Worm (Caenorhabditis elegans) whole organism, young adult: Measurements from ENCODE around the gene K09E9.1.

Experiments
- B0019.2 ChIP-seq: fragments of 200-800 bp; sonication (Bioruptor generic); conservative IDR thresholded peaks from 2 replicates; pipeline ENCODE4 v1.3.6; 2022; ENCODE audit warnings: missing genetic modification reagents, missing genetic modification characterization, missing compliant biosample characterization
- B0261.1 ChIP-seq: sonication (generic microtip); optimal IDR thresholded peaks from 2 replicates; lab custom pipeline; 2016; ENCODE audit warnings: mild to moderate bottlenecking, missing genetic modification characterization, moderate library complexity, missing compliant biosample characterization
- B0336.3 ChIP-seq: fragments of 200-800 bp; sonication (Bioruptor generic); IDR thresholded peaks from 2 replicates; pipeline ENCODE4 v1.3.6; 2022; ENCODE audit warnings: missing genetic modification characterization, missing compliant biosample characterization
- D2030.7 ChIP-seq: fragments of 200-800 bp; sonication (Bioruptor generic); IDR thresholded peaks from 2 replicates; pipeline ENCODE4 v1.3.6; 2022; ENCODE audit warnings: missing genetic modification reagents, missing genetic modification characterization, missing compliant biosample characterization
- F10E7.11 ChIP-seq: sonication (generic microtip); optimal IDR thresholded peaks from 2 replicates; lab custom pipeline; 2017; ENCODE audit warnings: mild to moderate bottlenecking, missing genetic modification characterization, moderate library complexity, missing compliant biosample characterization
- F23B12.7 ChIP-seq: sonication (generic microtip); optimal IDR thresholded peaks from 2 replicates; lab custom pipeline; 2017; ENCODE audit warnings: missing genetic modification characterization, mild to moderate bottlenecking, missing compliant biosample characterization, antibody characterized with exemption, moderate library complexity; ENCODE audit not compliant: insufficient read depth
- F55B11.4 ChIP-seq: sonication (generic microtip); optimal IDR thresholded peaks from 2 replicates; lab custom pipeline; 2016; ENCODE audit warnings: missing compliant biosample characterization, missing genetic modification characterization, borderline replicate concordance; ENCODE audit not compliant: insufficient read depth
- F57A8.1 ChIP-seq: fragments of 200-800 bp; sonication (Bioruptor generic); optimal IDR thresholded peaks from 2 replicates; lab custom pipeline; 2018; ENCODE audit warnings: mild to moderate bottlenecking, missing genetic modification characterization, moderate library complexity, missing compliant biosample characterization
- T07F8.4 ChIP-seq: sonication (generic microtip); optimal IDR thresholded peaks from 2 replicates; lab custom pipeline; 2016; ENCODE audit warnings: mild to moderate bottlenecking, missing genetic modification characterization, moderate library complexity, missing compliant biosample characterization
- T26A5.8 ChIP-seq: sonication (generic microtip); optimal IDR thresholded peaks from 2 replicates; lab custom pipeline; 2016; ENCODE audit warnings: missing genetic modification characterization, missing compliant biosample characterization
- ZK185.1 ChIP-seq: sonication (generic microtip); optimal IDR thresholded peaks from 2 replicates; lab custom pipeline; 2016; ENCODE audit warnings: mild to moderate bottlenecking, missing genetic modification characterization, missing compliant biosample characterization; ENCODE audit not compliant: poor library complexity, severe bottlenecking
- atf-7 ChIP-seq: sonication (generic microtip); optimal IDR thresholded peaks from 2 replicates; lab custom pipeline; 2017; ENCODE audit warnings: mild to moderate bottlenecking, missing genetic modification characterization, missing compliant biosample characterization
- attf-3 ChIP-seq: fragments of 200-800 bp; sonication (Bioruptor generic); conservative IDR thresholded peaks from 2 replicates; pipeline ENCODE4 v1.3.6; 2022; ENCODE audit warnings: missing genetic modification reagents, missing genetic modification characterization, missing compliant biosample characterization
- bed-1 ChIP-seq: fragments of 200-800 bp; sonication (Bioruptor generic); IDR thresholded peaks from 2 replicates; pipeline ENCODE4 v1.3.6; 2022; ENCODE audit warnings: missing genetic modification reagents, missing genetic modification characterization, missing compliant biosample characterization
- bed-2 ChIP-seq: fragments of 200-800 bp; sonication (Bioruptor generic); IDR thresholded peaks from 2 replicates; pipeline ENCODE4 v1.3.6; 2022; ENCODE audit warnings: missing genetic modification reagents, missing genetic modification characterization, missing compliant biosample characterization
- ceh-100 ChIP-seq: fragments of 200-800 bp; sonication (Bioruptor generic); IDR thresholded peaks from 2 replicates; pipeline ENCODE4 v1.3.6; 2022; ENCODE audit warnings: missing genetic modification reagents, missing genetic modification characterization, missing compliant biosample characterization
- ceh-40 ChIP-seq: fragments of 200-800 bp; sonication (Bioruptor generic); IDR thresholded peaks from 2 replicates; pipeline ENCODE4 v1.3.6; 2022; ENCODE audit warnings: missing genetic modification characterization, missing compliant biosample characterization
- ceh-91 ChIP-seq: fragments of 200-800 bp; sonication (Bioruptor generic); IDR thresholded peaks from 2 replicates; pipeline ENCODE4 v1.3.6; 2022; ENCODE audit warnings: missing genetic modification reagents, missing genetic modification characterization, missing compliant biosample characterization
- die-1 ChIP-seq: sonication (generic microtip); optimal IDR thresholded peaks from 2 replicates; lab custom pipeline; 2016; ENCODE audit warnings: missing genotype, mild to moderate bottlenecking, missing genetic modification characterization, missing compliant biosample characterization
- dpff-1 ChIP-seq: sonication (generic microtip); optimal IDR thresholded peaks from 2 replicates; lab custom pipeline; 2017; ENCODE audit warnings: mild to moderate bottlenecking, missing genetic modification characterization, missing compliant biosample characterization
- efl-1 ChIP-seq: fragments of 150-350 bp; optimal IDR thresholded peaks from 2 replicates; lab custom pipeline; 2014; ENCODE audit warnings: missing biosample characterization, missing genetic modification reagents, missing genetic modification characterization
- egl-44 ChIP-seq: fragments of 200-800 bp; sonication (Bioruptor generic); IDR thresholded peaks from 2 replicates; pipeline ENCODE4 v1.3.6; 2022; ENCODE audit warnings: missing genetic modification reagents, missing genetic modification characterization, missing compliant biosample characterization
- ets-4 ChIP-seq: fragments of 200-800 bp; sonication (Bioruptor generic); optimal IDR thresholded peaks from 2 replicates; lab custom pipeline; 2018; ENCODE audit warnings: mild to moderate bottlenecking, missing genetic modification characterization, missing compliant biosample characterization
- fkh-3 ChIP-seq: sonication (generic microtip); optimal IDR thresholded peaks from 2 replicates; lab custom pipeline; 2016; ENCODE audit warnings: mild to moderate bottlenecking, missing genetic modification characterization, missing compliant biosample characterization
- hlh-26 ChIP-seq: fragments of 200-800 bp; sonication (Bioruptor generic); conservative IDR thresholded peaks from 2 replicates; pipeline ENCODE4 v1.3.6; 2022; ENCODE audit warnings: missing genetic modification reagents, missing genetic modification characterization, missing compliant biosample characterization
- hmg-20 ChIP-seq: fragments of 200-800 bp; sonication (Bioruptor generic); IDR thresholded peaks from 2 replicates; pipeline ENCODE4 v1.3.6; 2022; ENCODE audit warnings: missing genetic modification reagents, missing genetic modification characterization, missing compliant biosample characterization
- lag-1 ChIP-seq: fragments of 200-800 bp; sonication (Bioruptor generic); IDR thresholded peaks from 2 replicates; pipeline ENCODE4 v1.3.6; 2022; ENCODE audit warnings: missing genetic modification reagents, missing genetic modification characterization, missing compliant biosample characterization
- lin-26 ChIP-seq: fragments of 200-800 bp; sonication (Bioruptor generic); IDR thresholded peaks from 2 replicates; pipeline ENCODE4 v1.3.6; 2022; ENCODE audit warnings: missing genetic modification reagents, missing genetic modification characterization, missing compliant biosample characterization
- lir-1 ChIP-seq: fragments of 200-800 bp; sonication (Bioruptor generic); conservative IDR thresholded peaks from 2 replicates; pipeline ENCODE4 v1.3.6; 2022; ENCODE audit warnings: missing genetic modification reagents, missing genetic modification characterization, missing compliant biosample characterization
- lsy-27 ChIP-seq: sonication (generic microtip); optimal IDR thresholded peaks from 2 replicates; lab custom pipeline; 2017; ENCODE audit warnings: missing genetic modification characterization, mild to moderate bottlenecking, missing compliant biosample characterization, antibody characterized with exemption, missing genotype, borderline replicate concordance; ENCODE audit not compliant: insufficient read depth
- madf-3 ChIP-seq: fragments of 200-800 bp; sonication (Bioruptor generic); IDR thresholded peaks from 2 replicates; pipeline ENCODE4 v1.3.6; 2022; ENCODE audit warnings: missing genetic modification reagents, missing genetic modification characterization, missing compliant biosample characterization
- nfyb-1 ChIP-seq: fragments of 200-800 bp; sonication (Bioruptor generic); IDR thresholded peaks from 2 replicates; pipeline ENCODE4 v1.3.6; 2022; ENCODE audit warnings: missing genetic modification reagents, missing genetic modification characterization, missing compliant biosample characterization
- nhr-120 ChIP-seq: fragments of 200-800 bp; sonication (Bioruptor generic); IDR thresholded peaks from 2 replicates; pipeline ENCODE4 v1.3.6; 2022; ENCODE audit warnings: missing genetic modification characterization, missing compliant biosample characterization
- nhr-179 ChIP-seq: sonication (generic microtip); optimal IDR thresholded peaks from 2 replicates; lab custom pipeline; 2016; ENCODE audit warnings: mild to moderate bottlenecking, missing genetic modification characterization, missing compliant biosample characterization
- pha-4 ChIP-seq: fragments of 150-350 bp; sonication (generic microtip); optimal IDR thresholded peaks from 2 replicates; lab custom pipeline; 2014; ENCODE audit warnings: missing biosample characterization, missing genetic modification reagents, missing genetic modification characterization
- repo-1 ChIP-seq: sonication (generic microtip); optimal IDR thresholded peaks from 2 replicates; lab custom pipeline; 2017; ENCODE audit warnings: mild to moderate bottlenecking, missing genetic modification characterization, missing compliant biosample characterization
- rpc-1 ChIP-seq, 2 experiments: fragments of 150-350 bp in 1 of 2; sonication (generic microtip) in 1 of 2; optimal IDR thresholded peaks; 2 replicates each; lab custom pipeline; 2014 to 2018; ENCODE audit warnings: missing biosample characterization in 1 of 2, missing genetic modification characterization in 1 of 2, missing genetic modification reagents in 1 of 2, missing genotype in 1 of 2
- sea-2 ChIP-seq: fragments of 200-800 bp; sonication (Bioruptor generic); IDR thresholded peaks from 2 replicates; pipeline ENCODE4 v1.3.6; 2022; ENCODE audit warnings: missing genetic modification characterization, missing compliant biosample characterization
- snpc-4 ChIP-seq, 5 experiments: fragments of 150-350 bp in 1 of 5; sonication (generic microtip) in 4 of 5; optimal IDR thresholded peaks; 2 replicates each; lab custom pipeline; 2014 to 2018; ENCODE audit warnings: missing genetic modification characterization in 5 of 5, missing biosample characterization in 3 of 5, antibody characterized with exemption in 2 of 5, mild to moderate bottlenecking in 2 of 5, missing compliant biosample characterization in 2 of 5, missing genotype in 2 of 5, moderate library complexity in 2 of 5, missing genetic modification reagents in 1 of 5
- sptf-2 ChIP-seq: fragments of 200-800 bp; sonication (Bioruptor generic); optimal IDR thresholded peaks from 2 replicates; lab custom pipeline; 2018; ENCODE audit warnings: mild to moderate bottlenecking, missing genetic modification characterization, missing compliant biosample characterization
- tlf-1 ChIP-seq: fragments of 200-800 bp; sonication (Bioruptor generic); optimal IDR thresholded peaks from 2 replicates; lab custom pipeline; 2018; ENCODE audit warnings: mild to moderate bottlenecking, missing genetic modification characterization, missing compliant biosample characterization
- zfh-2 ChIP-seq: fragments of 200-800 bp; sonication (Bioruptor generic); conservative IDR thresholded peaks from 2 replicates; pipeline ENCODE4 v1.3.6; 2022; ENCODE audit warnings: missing genetic modification reagents, missing genetic modification characterization, missing compliant biosample characterization
- zim-3 ChIP-seq: sonication (generic microtip); optimal IDR thresholded peaks from 2 replicates; lab custom pipeline; 2017; ENCODE audit warnings: mild to moderate bottlenecking, missing genetic modification characterization, moderate library complexity, missing compliant biosample characterization
- ztf-22 ChIP-seq: fragments of 200-800 bp; sonication (Bioruptor generic); optimal IDR thresholded peaks from 2 replicates; lab custom pipeline; 2018; ENCODE audit warnings: mild to moderate bottlenecking, missing genetic modification characterization, moderate library complexity, missing compliant biosample characterization
- ztf-28 ChIP-seq: fragments of 200-800 bp; sonication (Bioruptor generic); IDR thresholded peaks from 2 replicates; pipeline ENCODE4 v1.3.6; 2022; ENCODE audit warnings: missing genetic modification reagents, missing genetic modification characterization, missing compliant biosample characterization
- ztf-3 ChIP-seq: fragments of 200-800 bp; sonication (Bioruptor generic); optimal IDR thresholded peaks from 2 replicates; lab custom pipeline; 2018; ENCODE audit warnings: mild to moderate bottlenecking, missing genetic modification characterization, missing compliant biosample characterization
- ztf-6 ChIP-seq: fragments of 200-800 bp; sonication (Bioruptor generic); IDR thresholded peaks from 2 replicates; pipeline ENCODE4 v1.3.6; 2022; ENCODE audit warnings: missing genetic modification reagents, missing genetic modification characterization, missing compliant biosample characterization

The K09E9.1 gene

ce11 chrX:15606585-15607276 lies 13.6 kb upstream of the K09E9.1 start, which contains the start of gene rab-14 (continued):
- TF ChIP-seq ztf-22 (GFP tag; lab: Kevin White, UChicago) (no peak), attf-3 (GFP tag; lab: Robert Waterston, UW) (0 out of 2 replicates have a peak, but pooled peaks have one; percentile 30), madf-3 (GFP tag; lab: Robert Waterston, UW) (peak; percentile 75; the same call in 1 of the 2 replicates), zim-3 (tag; lab: Kevin White, UChicago) (no peak), F10E7.11 (tag; lab: Kevin White, UChicago) (no peak), ets-4 (no peak), B0019.2 (no peak), rpc-1 (optimal IDR thresholded peaks at IDR 0.05; lab: Kevin White, UChicago) (no peak), rpc-1 (tag; optimal IDR thresholded peaks at IDR 0.05; lab: Kevin White, UChicago) (no peak), sptf-2 (GFP tag; lab: Kevin White, UChicago) (no peak), lag-1 (GFP tag; lab: Robert Waterston, UW) (no peak), ceh-100 (GFP tag; lab: Robert Waterston, UW) (no peak), tlf-1 (GFP tag; lab: Kevin White, UChicago) (no peak), D2030.7 (GFP tag; lab: Robert Waterston, UW) (no peak), T07F8.4 (no peak), pha-4 (tag; lab: Kevin White, UChicago) (no peak), nhr-120 (GFP tag; lab: Robert Waterston, UW) (no peak), nfyb-1 (GFP tag; lab: Robert Waterston, UW) (peak; percentile 80), atf-7 (tag; lab: Kevin White, UChicago) (peak; percentile 26), F55B11.4 (tag; lab: Kevin White, UChicago) (no peak), bed-2 (no peak), lir-1 (GFP tag; lab: Robert Waterston, UW) (no peak), B0336.3 (no peak), T26A5.8 (tag; lab: Kevin White, UChicago) (no peak), ceh-40 (no peak), F23B12.7 (tag; lab: Kevin White, UChicago) (no peak), hlh-26 (no peak), ztf-6 (GFP tag; lab: Robert Waterston, UW) (no peak), efl-1 (GFP tag; lab: Kevin White, UChicago) (no peak), sea-2 (GFP tag; lab: Robert Waterston, UW) (no peak), zfh-2 (peak; percentile 93), die-1 (tag; lab: Kevin White, UChicago) (no peak), dpff-1 (tag; lab: Kevin White, UChicago) (no peak), ztf-3 (GFP tag; lab: Kevin White, UChicago) (no peak), bed-1 (GFP tag; lab: Robert Waterston, UW) (no peak), repo-1 (tag; lab: Kevin White, UChicago) (no peak), fkh-3 (no peak), nhr-179 (tag; lab: Kevin White, UChicago) (no peak), ceh-91 (GFP tag; lab: Robert Waterston, UW) (no peak), hmg-20 (GFP tag; lab: Robert Waterston, UW) (peak; percentile 20; the same call in 1 of the 2 replicates), ZK185.1 (tag; lab: Kevin White, UChicago) (no peak), ztf-28 (no peak), lsy-27 (tag; lab: Kevin White, UChicago) (no peak), lin-26 (GFP tag; lab: Robert Waterston, UW) (no peak), F57A8.1 (GFP tag; lab: Kevin White, UChicago) (no peak), B0261.1 (tag; lab: Kevin White, UChicago) (no peak), snpc-4 (GFP tag; optimal IDR thresholded peaks at IDR 0.05; lab: Kevin White, UChicago) (no peak), snpc-4 (tag; optimal IDR thresholded peaks at IDR 0.05; lab: Kevin White, UChicago) (peak in 1 of 4 experiments; percentile 4), egl-44 (GFP tag; lab: Robert Waterston, UW) (no peak)
